4 worm cellular contexts compared by ENCODE assay signal in the genomic region with DNA sequence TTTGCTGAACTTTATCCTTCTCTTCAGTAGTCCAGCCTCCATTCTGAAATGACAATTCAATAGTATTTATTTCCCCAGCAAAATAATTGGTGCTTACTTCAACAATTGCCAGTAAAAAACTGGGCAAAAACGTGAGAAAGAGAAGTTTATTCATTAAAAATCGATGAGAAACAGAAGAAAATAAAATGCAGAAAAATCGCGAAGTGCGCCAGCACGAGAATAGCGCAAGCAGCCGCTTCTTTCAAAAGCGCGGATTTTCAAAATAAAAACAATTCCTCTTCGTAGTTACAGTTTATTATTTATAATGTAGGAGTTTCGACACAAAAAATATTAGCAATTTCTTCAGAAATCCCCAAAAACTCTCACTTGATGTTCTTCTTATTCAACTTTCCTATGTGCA.
A peak's percentile ranks its signal among the peaks of the same experiment; 100 is the strongest.
TF ChIP-seq lines count a peak whose summit lies in the region.

C27F2.9 (minus strand) TSS at position 159 of the 400 bp plus-strand sequence.

TF ChIP-seq in whole organism, L2 larva, 48 proteins besides CTCF, POLR2A, EP300 and RAD21 (continued from another document):
- TF ChIP-seq ceh-16 (tag; optimal IDR thresholded peaks at IDR 0.05; lab: Kevin White, UChicago): peak; percentile 11
- peak; percentile 73 for TF ChIP-seq ama-1 (optimal IDR thresholded peaks at IDR 0.05; lab: Kevin White, UChicago)
- TF ChIP-seq egl-27 (tag; optimal IDR thresholded peaks at IDR 0.05; lab: Kevin White, UChicago): no peak
- TF ChIP-seq ztf-1 (GFP tag; conservative IDR thresholded peaks at IDR 0.05; lab: Robert Waterston, UW): no peak
- TF ChIP-seq nhr-6 (tag; optimal IDR thresholded peaks at IDR 0.05; lab: Kevin White, UChicago): peak; percentile 72
- peak; percentile 76 for TF ChIP-seq nhr-77 (tag; optimal IDR thresholded peaks at IDR 0.05; lab: Kevin White, UChicago)
- no peak for TF ChIP-seq lin-39 (tag; optimal IDR thresholded peaks at IDR 0.05; lab: Kevin White, UChicago)
- TF ChIP-seq ZK546.5 (tag; optimal IDR thresholded peaks at IDR 0.05; lab: Kevin White, UChicago): peak; percentile 2
- TF ChIP-seq lin-13 (GFP tag; optimal IDR thresholded peaks at IDR 0.05; lab: Kevin White, UChicago): peak; percentile 89
- TF ChIP-seq aly-2 (tag; optimal IDR thresholded peaks at IDR 0.05; lab: Kevin White, UChicago): no peak
- TF ChIP-seq nhr-25 (tag; optimal IDR thresholded peaks at IDR 0.05; lab: Kevin White, UChicago): no peak
- TF ChIP-seq nhr-12 (tag; optimal IDR thresholded peaks at IDR 0.05; lab: Kevin White, UChicago): no peak
- peak; percentile 75 for TF ChIP-seq nhr-21 (tag; optimal IDR thresholded peaks at IDR 0.05; lab: Kevin White, UChicago)
- no peak for TF ChIP-seq elt-1 (tag; optimal IDR thresholded peaks at IDR 0.05; lab: Kevin White, UChicago)
- TF ChIP-seq nhr-23 (tag; optimal IDR thresholded peaks at IDR 0.05; lab: Kevin White, UChicago): no peak
- no peak for TF ChIP-seq unc-62 (GFP tag; optimal IDR thresholded peaks at IDR 0.05; lab: Kevin White, UChicago)
- peak; percentile 40 for TF ChIP-seq zag-1 (tag; optimal IDR thresholded peaks at IDR 0.05; lab: Kevin White, UChicago)
- TF ChIP-seq unc-39 (tag; optimal IDR thresholded peaks at IDR 0.05; lab: Kevin White, UChicago): no peak
- TF ChIP-seq nhr-11 (tag; optimal IDR thresholded peaks at IDR 0.05; lab: Kevin White, UChicago): no peak
- TF ChIP-seq R02D3.7 (tag; optimal IDR thresholded peaks at IDR 0.05; lab: Kevin White, UChicago): peak; percentile 37
- peak; percentile 63 for TF ChIP-seq blmp-1 (tag; optimal IDR thresholded peaks at IDR 0.05; lab: Kevin White, UChicago; ENCODE audit: insufficient read depth)
- TF ChIP-seq skn-1 (tag; optimal IDR thresholded peaks at IDR 0.05; lab: Kevin White, UChicago): no peak
- TF ChIP-seq snpc-4 (tag; optimal IDR thresholded peaks at IDR 0.05; lab: Kevin White, UChicago): peak; percentile 71
- peak; percentile 92 for TF ChIP-seq sma-9 (GFP tag; optimal IDR thresholded peaks at IDR 0.05; lab: Kevin White, UChicago)
- no peak for TF ChIP-seq sma-9 (tag; optimal IDR thresholded peaks at IDR 0.05; lab: Kevin White, UChicago)
- peak; percentile 89 to 94 for TF ChIP-seq lsy-2 (tag; optimal IDR thresholded peaks at IDR 0.05; lab: Kevin White, UChicago)
- peak; percentile 26 for TF ChIP-seq mbf-1 (tag; optimal IDR thresholded peaks at IDR 0.05; lab: Kevin White, UChicago)
TF ChIP-seq in whole organism, L2 larva: peak in this region for 31.

TF ChIP-seq in whole organism, L4 larva, 104 proteins besides CTCF, POLR2A, EP300 and RAD21 (continued from another document and continues in another):
- TF ChIP-seq unc-39 (tag; optimal IDR thresholded peaks at IDR 0.05; lab: Kevin White, UChicago) (no peak), F44E2.7 (GFP tag; IDR thresholded peaks at IDR 0.05; lab: Robert Waterston, UW) (no peak), ceh-32 (tag; optimal IDR thresholded peaks at IDR 0.05; lab: Kevin White, UChicago; ENCODE audit: poor library complexity) (no peak), nhr-41 (GFP tag; IDR thresholded peaks at IDR 0.05; lab: Robert Waterston, UW) (no peak), hif-1 (tag; optimal IDR thresholded peaks at IDR 0.05; lab: Kevin White, UChicago) (peak; percentile 40 to 58), egl-43 (GFP tag; IDR thresholded peaks at IDR 0.05; lab: Robert Waterston, UW) (no peak), mdl-1 (tag; optimal IDR thresholded peaks at IDR 0.05; lab: Kevin White, UChicago) (peak in 1 of 2 experiments; percentile 2), vab-7 (GFP tag; IDR thresholded peaks at IDR 0.05; lab: Robert Waterston, UW) (no peak), ces-1 (GFP tag; optimal IDR thresholded peaks at IDR 0.05; lab: Kevin White, UChicago) (no peak), rbr-2 (tag; optimal IDR thresholded peaks at IDR 0.05; lab: Kevin White, UChicago) (peak; percentile 82), F37D6.2 (tag; optimal IDR thresholded peaks at IDR 0.05; lab: Kevin White, UChicago) (peak; percentile 68), tra-1 (GFP tag; IDR thresholded peaks at IDR 0.05; lab: Robert Waterston, UW) (peak; percentile 54; the same call in 1 of the 2 replicates), Y48G9A.11 (GFP tag; IDR thresholded peaks at IDR 0.05; lab: Robert Waterston, UW) (no peak), T26A8.4 (GFP tag; IDR thresholded peaks at IDR 0.05; lab: Robert Waterston, UW) (no peak; the same call in 1 of the 2 replicates), ceh-20 (GFP tag; IDR thresholded peaks at IDR 0.05; lab: Robert Waterston, UW) (peak; percentile 77), nhr-76 (tag; optimal IDR thresholded peaks at IDR 0.05; lab: Kevin White, UChicago) (no peak), tag-97 (GFP tag; IDR thresholded peaks at IDR 0.05; lab: Robert Waterston, UW) (no peak), ctbp-1 (GFP tag; IDR thresholded peaks at IDR 0.05; lab: Robert Waterston, UW) (peak; percentile 32; the same call in 1 of the 2 replicates), nhr-6 (tag; optimal IDR thresholded peaks at IDR 0.05; lab: Kevin White, UChicago) (peak; percentile 82), lin-39 (tag; optimal IDR thresholded peaks at IDR 0.05; lab: Kevin White, UChicago) (no peak), pqm-1 (tag; optimal IDR thresholded peaks at IDR 0.05; lab: Kevin White, UChicago) (no peak), saeg-2 (GFP tag; IDR thresholded peaks at IDR 0.05; lab: Robert Waterston, UW) (no peak), nhr-25 (tag; optimal IDR thresholded peaks at IDR 0.05; lab: Kevin White, UChicago; ENCODE audit: borderline replicate concordance, insufficient read depth) (peak; percentile 70), R02D3.7 (tag; optimal IDR thresholded peaks at IDR 0.05; lab: Kevin White, UChicago) (no peak), dmd-9 (GFP tag; IDR thresholded peaks at IDR 0.05; lab: Robert Waterston, UW) (peak; percentile 74; the same call in 1 of the 2 replicates), pha-4 (GFP tag; IDR thresholded peaks at IDR 0.05; lab: Robert Waterston, UW) (peak; percentile 85), pha-4 (tag; optimal IDR thresholded peaks at IDR 0.05; lab: Kevin White, UChicago) (peak; percentile 86), ZK546.5 (tag; optimal IDR thresholded peaks at IDR 0.05; lab: Kevin White, UChicago) (no peak), madf-5 (GFP tag; IDR thresholded peaks at IDR 0.05; lab: Robert Waterston, UW) (peak in 1 of 2 experiments; percentile 44; a peak in 1 of 4 replicates), F49E8.2 (tag; optimal IDR thresholded peaks at IDR 0.05; lab: Kevin White, UChicago; ENCODE audit: borderline replicate concordance) (peak; percentile 19), spr-1 (tag; optimal IDR thresholded peaks at IDR 0.05; lab: Kevin White, UChicago) (peak; percentile 68), zag-1 (tag; optimal IDR thresholded peaks at IDR 0.05; lab: Kevin White, UChicago) (no peak), cey-2 (tag; optimal IDR thresholded peaks at IDR 0.05; lab: Kevin White, UChicago; ENCODE audit: borderline replicate concordance, insufficient read depth) (no peak)

TF ChIP-seq in whole organism, late embryonic, 69 proteins besides CTCF, POLR2A, EP300 and RAD21 (continued from another document and continues in another):
- no peak for TF ChIP-seq T23F11.4 (GFP tag; optimal IDR thresholded peaks at IDR 0.05; lab: Kevin White, UChicago)
- TF ChIP-seq pat-9 (tag; optimal IDR thresholded peaks at IDR 0.05; lab: Kevin White, UChicago): no peak
- no peak for TF ChIP-seq ceh-24 (tag; optimal IDR thresholded peaks at IDR 0.05; lab: Kevin White, UChicago)
- TF ChIP-seq ama-1 (optimal IDR thresholded peaks at IDR 0.05; lab: Kevin White, UChicago): no peak
- TF ChIP-seq fax-1 (tag; optimal IDR thresholded peaks at IDR 0.05; lab: Kevin White, UChicago): no peak
- peak; percentile 56 for TF ChIP-seq unc-42 (tag; optimal IDR thresholded peaks at IDR 0.05; lab: Kevin White, UChicago)
- TF ChIP-seq Y22D7AL.16 (tag; optimal IDR thresholded peaks at IDR 0.05; lab: Kevin White, UChicago): peak; percentile 16
- no peak for TF ChIP-seq ceh-14 (tag; optimal IDR thresholded peaks at IDR 0.05; lab: Kevin White, UChicago)
- TF ChIP-seq tbx-7 (tag; optimal IDR thresholded peaks at IDR 0.05; lab: Kevin White, UChicago): peak; percentile 44
- TF ChIP-seq rnt-1 (tag; optimal IDR thresholded peaks at IDR 0.05; lab: Kevin White, UChicago): peak; percentile 19
- peak; percentile 61 for TF ChIP-seq elt-2 (tag; optimal IDR thresholded peaks at IDR 0.05; lab: Kevin White, UChicago)
- TF ChIP-seq ceh-48 (tag; optimal IDR thresholded peaks at IDR 0.05; lab: Kevin White, UChicago): peak; percentile 81
- TF ChIP-seq gmeb-2 (tag; optimal IDR thresholded peaks at IDR 0.05; lab: Kevin White, UChicago): no peak
- TF ChIP-seq odd-2 (tag; optimal IDR thresholded peaks at IDR 0.05; lab: Kevin White, UChicago): no peak
- no peak for TF ChIP-seq pha-4 (tag; optimal IDR thresholded peaks at IDR 0.05; lab: Kevin White, UChicago)
- peak; percentile 25 for TF ChIP-seq lin-11 (tag; optimal IDR thresholded peaks at IDR 0.05; lab: Kevin White, UChicago)
- TF ChIP-seq nhr-11 (tag; optimal IDR thresholded peaks at IDR 0.05; lab: Kevin White, UChicago): no peak
- TF ChIP-seq pros-1 (tag; optimal IDR thresholded peaks at IDR 0.05; lab: Kevin White, UChicago): no peak
- no peak for TF ChIP-seq hlh-8 (tag; optimal IDR thresholded peaks at IDR 0.05; lab: Kevin White, UChicago)
- TF ChIP-seq dmd-4 (tag; optimal IDR thresholded peaks at IDR 0.05; lab: Kevin White, UChicago; ENCODE audit: borderline replicate concordance): no peak
- TF ChIP-seq ceh-19 (GFP tag; optimal IDR thresholded peaks at IDR 0.05; lab: Kevin White, UChicago): no peak
- peak; percentile 76 for TF ChIP-seq tbx-2 (tag; optimal IDR thresholded peaks at IDR 0.05; lab: Kevin White, UChicago)
- TF ChIP-seq lim-6 (tag; optimal IDR thresholded peaks at IDR 0.05; lab: Kevin White, UChicago): no peak
- peak; percentile 77 for TF ChIP-seq ets-4 (tag; optimal IDR thresholded peaks at IDR 0.05; lab: Kevin White, UChicago)
- TF ChIP-seq pha-2 (tag; optimal IDR thresholded peaks at IDR 0.05; lab: Kevin White, UChicago): no peak
- peak; percentile 51 for TF ChIP-seq ceh-34 (tag; optimal IDR thresholded peaks at IDR 0.05; lab: Kevin White, UChicago)
- TF ChIP-seq ref-2 (tag; optimal IDR thresholded peaks at IDR 0.05; lab: Kevin White, UChicago): peak; percentile 47
- TF ChIP-seq sdc-2 (tag; optimal IDR thresholded peaks at IDR 0.05; lab: Kevin White, UChicago): peak; percentile 50
- no peak for TF ChIP-seq nhr-232 (tag; optimal IDR thresholded peaks at IDR 0.05; lab: Kevin White, UChicago)
- TF ChIP-seq unc-55 (GFP tag; optimal IDR thresholded peaks at IDR 0.05; lab: Kevin White, UChicago): peak; percentile 26
- TF ChIP-seq hlh-13 (GFP tag; optimal IDR thresholded peaks at IDR 0.05; lab: Kevin White, UChicago): no peak
- no peak for TF ChIP-seq hlh-6 (tag; optimal IDR thresholded peaks at IDR 0.05; lab: Kevin White, UChicago)
- peak; percentile 36 for TF ChIP-seq ttx-3 (tag; optimal IDR thresholded peaks at IDR 0.05; lab: Kevin White, UChicago)
- TF ChIP-seq ceh-2 (tag; optimal IDR thresholded peaks at IDR 0.05; lab: Kevin White, UChicago): peak; percentile 1
- no peak for TF ChIP-seq ztf-16 (tag; optimal IDR thresholded peaks at IDR 0.05; lab: Kevin White, UChicago)
- no peak for TF ChIP-seq F13H6.1 (tag; optimal IDR thresholded peaks at IDR 0.05; lab: Kevin White, UChicago)
- peak; percentile 1 for TF ChIP-seq npax-4 (tag; optimal IDR thresholded peaks at IDR 0.05; lab: Kevin White, UChicago)
- no peak for TF ChIP-seq sox-4 (tag; optimal IDR thresholded peaks at IDR 0.05; lab: Kevin White, UChicago)
- TF ChIP-seq hlh-15 (tag; optimal IDR thresholded peaks at IDR 0.05; lab: Kevin White, UChicago): no peak

TF ChIP-seq in whole organism, mixed stage, embryonic, 35 proteins besides CTCF, POLR2A, EP300 and RAD21 (continued from another document):
- TF ChIP-seq mep-1 (tag; optimal IDR thresholded peaks at IDR 0.05; lab: Kevin White, UChicago) (peak; percentile 88), unc-39 (tag; optimal IDR thresholded peaks at IDR 0.05; lab: Kevin White, UChicago) (no peak), elt-1 (tag; optimal IDR thresholded peaks at IDR 0.05; lab: Kevin White, UChicago; ENCODE audit: borderline replicate concordance, insufficient read depth) (no peak), nhr-12 (tag; optimal IDR thresholded peaks at IDR 0.05; lab: Kevin White, UChicago) (no peak), nhr-2 (tag; optimal IDR thresholded peaks at IDR 0.05; lab: Kevin White, UChicago) (peak; percentile 16), ham-2 (GFP tag; optimal IDR thresholded peaks at IDR 0.05; lab: Kevin White, UChicago) (no peak), snpc-4 (tag; optimal IDR thresholded peaks at IDR 0.05; lab: Kevin White, UChicago) (no peak)
